Worm (Caenorhabditis elegans): Measurements from ENCODE around the gene gsr-1.

The gsr-1 gene

DNA sequence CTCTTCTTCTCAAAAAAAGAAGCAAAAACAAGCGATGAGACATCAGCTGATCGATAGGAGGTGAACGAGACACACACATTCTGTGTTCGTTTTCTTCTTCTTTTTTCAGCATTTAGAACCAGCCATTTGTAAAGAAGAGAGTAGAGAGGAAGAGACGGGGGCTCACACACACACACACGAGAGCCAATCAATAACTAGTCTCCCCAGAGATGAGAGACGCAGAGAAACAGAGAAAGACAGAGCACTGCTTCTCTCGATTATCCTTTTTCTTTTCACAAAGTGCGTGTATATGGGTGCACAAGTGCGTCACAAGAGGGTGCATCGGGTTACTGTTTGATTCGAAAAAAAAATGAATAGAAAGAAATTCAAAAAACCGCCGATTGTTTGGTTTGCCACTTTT is 26.7 kb downstream of the gsr-1 start (continued):
- TF ChIP-seq tlp-1 (tag; optimal IDR thresholded peaks at IDR 0.05) (no peak), isw-1 (GFP tag; IDR thresholded peaks at IDR 0.05) (peak; percentile 45), lin-39 (tag; optimal IDR thresholded peaks at IDR 0.05) (no peak), ztf-11 (tag; optimal IDR thresholded peaks at IDR 0.05) (no peak), sox-4 (tag; optimal IDR thresholded peaks at IDR 0.05) (no peak), ama-1 (optimal IDR thresholded peaks at IDR 0.05) (no peak), elt-2 (tag; optimal IDR thresholded peaks at IDR 0.05) (no peak), C16A3.4 (tag; optimal IDR thresholded peaks at IDR 0.05) (no peak), ceh-88 (GFP tag; IDR thresholded peaks at IDR 0.05) (no peak), swsn-7 (tag; optimal IDR thresholded peaks at IDR 0.05) (peak; percentile 76), zag-1 (tag; optimal IDR thresholded peaks at IDR 0.05) (no peak), nhr-11 (tag; optimal IDR thresholded peaks at IDR 0.05) (no peak), fkh-10 (GFP tag; optimal IDR thresholded peaks at IDR 0.05) (peak; percentile 23), nhr-47 (tag; optimal IDR thresholded peaks at IDR 0.05) (peak; percentile 70), mdl-1 (tag; optimal IDR thresholded peaks at IDR 0.05) (peak in 1 of 2 experiments; percentile 30), sup-37 (GFP tag; optimal IDR thresholded peaks at IDR 0.05) (no peak), vab-15 (tag; optimal IDR thresholded peaks at IDR 0.05) (no peak), nhr-71 (tag; optimal IDR thresholded peaks at IDR 0.05) (peak; percentile 78), snpc-4 (tag; optimal IDR thresholded peaks at IDR 0.05) (no peak), nhr-76 (tag; optimal IDR thresholded peaks at IDR 0.05) (no peak), nhr-28 (tag; optimal IDR thresholded peaks at IDR 0.05) (no peak), unc-86 (tag; optimal IDR thresholded peaks at IDR 0.05) (peak; percentile 79), blmp-1 (tag; optimal IDR thresholded peaks at IDR 0.05) (no peak), fkh-8 (tag; optimal IDR thresholded peaks at IDR 0.05) (peak; percentile 65), lir-3 (tag; optimal IDR thresholded peaks at IDR 0.05; ENCODE audit: poor library complexity) (no peak), ceh-63 (GFP tag; optimal IDR thresholded peaks at IDR 0.05) (no peak), pax-3 (tag; optimal IDR thresholded peaks at IDR 0.05) (no peak), ets-5 (GFP tag; IDR thresholded peaks at IDR 0.05) (no peak), dsc-1 (tag; optimal IDR thresholded peaks at IDR 0.05) (peak; percentile 71), fkh-4 (tag; optimal IDR thresholded peaks at IDR 0.05; ENCODE audit: borderline replicate concordance) (no peak), tbx-2 (tag; optimal IDR thresholded peaks at IDR 0.05) (peak; percentile 60), aly-2 (tag; optimal IDR thresholded peaks at IDR 0.05) (no peak), egl-27 (tag; optimal IDR thresholded peaks at IDR 0.05) (no peak), sptf-1 (tag; optimal IDR thresholded peaks at IDR 0.05) (no peak), Y116A8C.19 (tag; optimal IDR thresholded peaks at IDR 0.05; ENCODE audit: borderline replicate concordance) (no peak), snu-23 (GFP tag; optimal IDR thresholded peaks at IDR 0.05) (peak; percentile 68), ztf-4 (tag; optimal IDR thresholded peaks at IDR 0.05) (peak; percentile 33), ceh-8 (GFP tag; optimal IDR thresholded peaks at IDR 0.05) (no peak), alr-1 (tag; optimal IDR thresholded peaks at IDR 0.05; ENCODE audit: borderline replicate concordance) (no peak)

DNA sequence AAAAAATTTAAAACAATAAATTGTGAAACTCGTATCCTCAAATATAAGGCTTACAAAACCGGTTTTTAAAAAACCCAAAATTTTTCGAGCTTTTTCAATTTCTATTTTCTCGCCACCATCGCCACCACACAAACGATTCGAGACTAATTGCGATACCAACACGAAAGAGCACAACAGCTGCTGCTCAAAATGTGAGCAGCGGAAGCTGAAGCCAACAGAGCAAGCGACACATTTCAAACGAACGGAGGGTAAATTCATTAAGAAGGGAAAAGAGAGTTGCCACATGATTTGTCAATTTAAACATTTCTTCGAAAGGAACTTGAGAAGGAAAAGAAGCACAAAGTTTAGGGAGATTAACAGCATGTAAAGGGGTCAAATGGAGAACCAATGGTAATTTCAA is 28.4 kb downstream of the gsr-1 start:
- TF ChIP-seq lin-14 (GFP tag; optimal IDR thresholded peaks at IDR 0.05) (peak; percentile 47), efl-1 (optimal IDR thresholded peaks at IDR 0.05) (no peak), efl-1 (GFP tag; optimal IDR thresholded peaks at IDR 0.05 in 1 of 2) (no peak), nhr-71 (tag; optimal IDR thresholded peaks at IDR 0.05) (no peak)

DNA sequence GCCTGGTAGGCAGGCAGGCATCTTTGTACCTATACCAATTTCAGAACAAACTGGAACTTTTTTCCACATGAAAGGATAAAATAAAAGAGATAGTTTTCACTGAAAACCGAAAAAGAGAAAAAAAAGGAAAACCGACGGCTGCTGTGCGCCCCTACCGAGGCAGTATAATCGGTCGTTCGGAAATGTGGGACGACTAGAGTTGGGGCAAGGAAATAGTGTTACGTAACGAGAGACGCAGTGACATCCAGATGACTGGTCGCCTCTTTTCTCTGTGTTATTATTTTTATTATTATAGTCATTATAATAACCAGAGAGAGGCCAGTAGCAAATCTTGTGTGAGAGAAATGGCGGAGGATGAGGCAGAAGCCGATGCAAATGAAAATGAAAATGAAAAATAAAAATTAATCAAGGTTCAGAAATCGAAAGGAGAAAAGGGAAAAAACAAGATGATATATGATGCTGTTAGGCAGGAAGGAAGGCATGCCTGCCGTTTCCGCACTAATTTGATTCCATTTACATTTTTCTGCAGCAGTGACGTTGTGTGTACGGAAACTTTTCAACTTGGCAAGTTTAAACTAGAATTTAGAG is 30.7 kb downstream of the gsr-1 start:
- TF ChIP-seq egl-13 (tag; optimal IDR thresholded peaks at IDR 0.05) = peak; percentile 31
- TF ChIP-seq hpl-2 (GFP tag; optimal IDR thresholded peaks at IDR 0.05) = no peak
- TF ChIP-seq nhr-47 (tag; optimal IDR thresholded peaks at IDR 0.05) = peak; percentile 16
- TF ChIP-seq swsn-7 (tag; optimal IDR thresholded peaks at IDR 0.05) = peak; percentile 4
- no peak for TF ChIP-seq nhr-19 (GFP tag; conservative IDR thresholded peaks at IDR 0.05)
- peak; percentile 51 for TF ChIP-seq lin-14 (GFP tag; optimal IDR thresholded peaks at IDR 0.05)
- TF ChIP-seq dsc-1 (tag; optimal IDR thresholded peaks at IDR 0.05) = peak; percentile 24
- peak; percentile 93 for TF ChIP-seq blmp-1 (tag; optimal IDR thresholded peaks at IDR 0.05)
